Fruit fly (Drosophila melanogaster) whole organism, embryonic: Measurements from ENCODE around the gene CG43760.

Experiments used
- Aef1 ChIP-seq: fragments of 200-800 bp; sonication (Bioruptor generic); IDR thresholded peaks from 3 replicates; pipeline ENCODE4 v1.3.6; 2022; ENCODE audit warnings: missing biosample characterization, missing genetic modification characterization
- BtbVII ChIP-seq: fragments of 200-800 bp; sonication (Bioruptor generic); optimal IDR thresholded peaks from 3 replicates; lab custom pipeline; 2017; ENCODE audit warnings: missing biosample characterization, mild to moderate bottlenecking, missing genetic modification characterization
- CG11085 ChIP-seq: fragments of 200-800 bp; sonication (Bioruptor generic); IDR thresholded peaks from 2 replicates; pipeline ENCODE4 v1.3.6; 2022; ENCODE audit warnings: missing biosample characterization, missing genetic modification characterization
- CG12071 ChIP-seq: fragments of 200-800 bp; sonication (Bioruptor generic); optimal IDR thresholded peaks from 3 replicates; lab custom pipeline; 2018; ENCODE audit warnings: missing biosample characterization, mild to moderate bottlenecking, missing genetic modification characterization
- CG12104 ChIP-seq: fragments of 200-800 bp; sonication (Bioruptor generic); optimal IDR thresholded peaks from 3 replicates; lab custom pipeline; 2016; ENCODE audit warnings: missing biosample characterization, missing genetic modification characterization
- CG12769 ChIP-seq: fragments of 200-800 bp; sonication (Bioruptor generic); optimal IDR thresholded peaks from 2 replicates; lab custom pipeline; 2019; ENCODE audit warnings: missing biosample characterization, mild to moderate bottlenecking, missing genetic modification characterization, moderate library complexity
- CG13123 ChIP-seq: fragments of 200-800 bp; sonication (Bioruptor generic); optimal IDR thresholded peaks from 2 replicates; lab custom pipeline; 2016; ENCODE audit warnings: missing biosample characterization, missing genetic modification characterization
- CG14050 ChIP-seq: fragments of 200-800 bp; sonication (Bioruptor generic); IDR thresholded peaks from 3 replicates; pipeline ENCODE4 v1.3.6; 2022; ENCODE audit warnings: missing biosample characterization, missing genetic modification characterization
- CG15601 ChIP-seq: fragments of 200-800 bp; sonication (Bioruptor generic); optimal IDR thresholded peaks from 3 replicates; lab custom pipeline; 2019; ENCODE audit warnings: missing biosample characterization, mild to moderate bottlenecking, missing genetic modification characterization, moderate library complexity
- CG1647 ChIP-seq: fragments of 200-800 bp; sonication (Bioruptor generic); optimal IDR thresholded peaks from 3 replicates; lab custom pipeline; 2016; ENCODE audit warnings: missing biosample characterization, missing genetic modification characterization
- CG17912 ChIP-seq: fragments of 200-800 bp; sonication (Bioruptor generic); optimal IDR thresholded peaks from 2 replicates; lab custom pipeline; 2018; ENCODE audit warnings: missing biosample characterization, mild to moderate bottlenecking, missing genetic modification characterization
- CG18011 ChIP-seq: fragments of 200-800 bp; sonication (Bioruptor generic); optimal IDR thresholded peaks from 2 replicates; lab custom pipeline; 2017; ENCODE audit warnings: missing biosample characterization, missing genetic modification characterization, mild to moderate bottlenecking, moderate library complexity, missing genotype
- CG1832 ChIP-seq: fragments of 200-800 bp; sonication (Bioruptor generic); optimal IDR thresholded peaks from 2 replicates; lab custom pipeline; 2017; ENCODE audit warnings: missing biosample characterization, mild to moderate bottlenecking, missing genetic modification characterization, inconsistent platforms
- CG2129 ChIP-seq: fragments of 200-800 bp; sonication (Bioruptor generic); IDR thresholded peaks from 2 replicates; pipeline ENCODE4 v1.3.6; 2022; ENCODE audit warnings: missing biosample characterization, missing genetic modification characterization; ENCODE audit not compliant: partially characterized antibody
- CG30403 ChIP-seq: fragments of 200-800 bp; sonication (Bioruptor generic); optimal IDR thresholded peaks from 3 replicates; lab custom pipeline; 2016; ENCODE audit warnings: missing biosample characterization, missing genetic modification characterization
- CG31388 ChIP-seq: fragments of 200-800 bp; sonication (Bioruptor generic); optimal IDR thresholded peaks from 2 replicates; lab custom pipeline; 2016; ENCODE audit warnings: missing biosample characterization, missing genetic modification characterization
- CG3847 ChIP-seq: fragments of 200-800 bp; sonication (Bioruptor generic); IDR thresholded peaks from 2 replicates; pipeline ENCODE4 v1.3.6; 2022; ENCODE audit warnings: missing biosample characterization, missing genetic modification characterization
- CG43689 ChIP-seq: fragments of 200-800 bp; sonication (Bioruptor generic); IDR thresholded peaks from 2 replicates; pipeline ENCODE4 v1.3.6; 2022; ENCODE audit warnings: missing biosample characterization, missing genetic modification characterization
- CG5953 ChIP-seq: fragments of 200-800 bp; sonication (Bioruptor generic); IDR thresholded peaks from 2 replicates; pipeline ENCODE4 v1.3.6; 2022; ENCODE audit warnings: missing biosample characterization, missing genetic modification characterization
- CG6654 ChIP-seq: fragments of 200-800 bp; sonication (Bioruptor generic); optimal IDR thresholded peaks from 2 replicates; lab custom pipeline; 2017; ENCODE audit warnings: missing biosample characterization, mild to moderate bottlenecking, missing genetic modification characterization
- CG7928 ChIP-seq: fragments of 200-800 bp; sonication (Bioruptor generic); optimal IDR thresholded peaks from 2 replicates; lab custom pipeline; 2017; ENCODE audit warnings: missing biosample characterization, mild to moderate bottlenecking, missing genetic modification characterization
- CG8765 ChIP-seq: fragments of 200-800 bp; sonication (Bioruptor generic); IDR thresholded peaks from 2 replicates; pipeline ENCODE4 v1.3.6; 2022; ENCODE audit warnings: missing biosample characterization, missing genetic modification characterization
- CG9932 ChIP-seq: fragments of 200-800 bp; sonication (Bioruptor generic); IDR thresholded peaks from 2 replicates; pipeline ENCODE4 v1.3.6; 2022; ENCODE audit warnings: missing biosample characterization, missing genetic modification characterization
- D ChIP-seq, 2 experiments: fragments of 200-800 bp in 1 of 2; fragments of >200 bp in 1 of 2; sonication (Bioruptor generic) in 1 of 2; optimal IDR thresholded peaks; 2 replicates in 1 of 2; 3 replicates in 1 of 2; lab custom pipeline; 2017; ENCODE audit warnings: mild to moderate bottlenecking in 1 of 2, missing biosample characterization in 1 of 2, missing genetic modification characterization in 1 of 2, missing genetic modification reagents in 1 of 2
- E2f2 ChIP-seq: fragments of 200-800 bp; sonication (Bioruptor generic); IDR thresholded peaks from 2 replicates; pipeline ENCODE4 v1.3.6; 2022; ENCODE audit warnings: missing biosample characterization, missing genetic modification characterization
- H2.0 ChIP-seq: fragments of 200-800 bp; sonication (Bioruptor generic); IDR thresholded peaks from 2 replicates; pipeline ENCODE4 v1.3.6; 2022; ENCODE audit warnings: missing biosample characterization, missing genetic modification characterization
- HLH3B ChIP-seq: fragments of 200-800 bp; sonication (Bioruptor generic); IDR thresholded peaks from 2 replicates; pipeline ENCODE4 v1.3.6; 2022; ENCODE audit warnings: missing biosample characterization, missing genetic modification characterization
- Hmr ChIP-seq: fragments of 200-800 bp; sonication (Bioruptor generic); optimal IDR thresholded peaks from 3 replicates; lab custom pipeline; 2017; ENCODE audit warnings: mild to moderate bottlenecking, missing biosample characterization, missing genetic modification reagents, missing genetic modification characterization
- Neu2 ChIP-seq: fragments of 200-800 bp; sonication (Bioruptor generic); optimal IDR thresholded peaks from 3 replicates; lab custom pipeline; 2016; ENCODE audit warnings: missing biosample characterization, missing genetic modification characterization, borderline replicate concordance
- NfI ChIP-seq: fragments of 200-800 bp; sonication (Bioruptor generic); optimal IDR thresholded peaks from 3 replicates; lab custom pipeline; 2018; ENCODE audit warnings: missing biosample characterization, mild to moderate bottlenecking, missing genetic modification characterization, moderate library complexity
- Six4 ChIP-seq: fragments of 200-800 bp; sonication (Bioruptor generic); optimal IDR thresholded peaks from 2 replicates; lab custom pipeline; 2016; ENCODE audit warnings: missing biosample characterization, missing genetic modification characterization
- Xrp1 ChIP-seq: fragments of 200-800 bp; sonication (Bioruptor generic); IDR thresholded peaks from 2 replicates; pipeline ENCODE4 v1.3.6; 2022; ENCODE audit warnings: missing biosample characterization, missing genetic modification characterization
- ase ChIP-seq: fragments of 200-800 bp; sonication (Bioruptor generic); IDR thresholded peaks from 3 replicates; pipeline ENCODE4 v1.3.6; 2022; ENCODE audit warnings: missing biosample characterization, missing genetic modification characterization
- bcd ChIP-seq: fragments of 200-800 bp; sonication (Bioruptor generic); optimal IDR thresholded peaks from 2 replicates; lab custom pipeline; 2017; ENCODE audit warnings: missing biosample characterization, mild to moderate bottlenecking, missing genetic modification characterization
- bsh ChIP-seq, 2 experiments: fragments of 200-800 bp; sonication (Bioruptor generic); optimal IDR thresholded peaks; 2 replicates each; lab custom pipeline; 2017 to 2018; ENCODE audit warnings: mild to moderate bottlenecking in 2 of 2, missing biosample characterization in 2 of 2, missing genetic modification characterization in 2 of 2, moderate library complexity in 1 of 2
- cg ChIP-seq: fragments of 200-800 bp; sonication (Bioruptor generic); optimal IDR thresholded peaks from 3 replicates; lab custom pipeline; 2019; ENCODE audit warnings: missing biosample characterization, mild to moderate bottlenecking, missing genetic modification characterization, moderate library complexity
- gfzf ChIP-seq: fragments of 200-800 bp; sonication (Bioruptor generic); optimal IDR thresholded peaks from 2 replicates; lab custom pipeline; 2016; ENCODE audit warnings: missing biosample characterization, mild to moderate bottlenecking, missing genetic modification characterization, moderate library complexity
- ken ChIP-seq: fragments of 200-800 bp; sonication (Bioruptor generic); IDR thresholded peaks from 3 replicates; pipeline ENCODE4 v1.3.6; 2022; ENCODE audit warnings: missing biosample characterization, missing genetic modification characterization
- mld ChIP-seq: fragments of 200-800 bp; sonication (Bioruptor generic); IDR thresholded peaks from 3 replicates; pipeline ENCODE4 v1.3.6; 2022; ENCODE audit warnings: missing biosample characterization, missing genetic modification characterization; ENCODE audit not compliant: partially characterized antibody
- nerfin-1 ChIP-seq: fragments of 200-800 bp; sonication (Bioruptor generic); optimal IDR thresholded peaks from 3 replicates; lab custom pipeline; 2019; ENCODE audit warnings: missing biosample characterization, mild to moderate bottlenecking, missing genetic modification characterization, moderate library complexity
- nerfin-2 ChIP-seq: fragments of 200-800 bp; sonication (Bioruptor generic); IDR thresholded peaks from 2 replicates; pipeline ENCODE4 v1.3.6; 2022; ENCODE audit warnings: missing biosample characterization, missing genetic modification characterization; ENCODE audit not compliant: partially characterized antibody
- pan ChIP-seq, 4 experiments: fragments of >200 bp in 3 of 4; fragments of 200-800 bp in 1 of 4; sonication (Bioruptor generic) in 1 of 4; optimal IDR thresholded peaks in 3 of 4; IDR thresholded peaks in 1 of 4; 2 replicates each; pipeline versions ENCODE4 v1.3.6 to Lab custom; 2017 to 2022; ENCODE audit warnings: missing biosample characterization in 2 of 4, missing genetic modification characterization in 2 of 4, mixed read lengths in 1 of 4
- rib ChIP-seq: fragments of 200-800 bp; sonication (Bioruptor generic); IDR thresholded peaks from 2 replicates; pipeline ENCODE4 v1.3.6; 2022; ENCODE audit warnings: missing biosample characterization, missing genetic modification characterization
- tgo ChIP-seq: fragments of 200-800 bp; sonication (Bioruptor generic); IDR thresholded peaks from 3 replicates; pipeline ENCODE4 v1.3.6; 2022; ENCODE audit warnings: missing biosample characterization, missing genetic modification characterization
- tio ChIP-seq: fragments of 200-800 bp; sonication (Bioruptor generic); optimal IDR thresholded peaks from 2 replicates; lab custom pipeline; 2017; ENCODE audit warnings: missing biosample characterization, missing genetic modification characterization, inconsistent platforms
- trh ChIP-seq: fragments of 200-800 bp; sonication (Bioruptor generic); optimal IDR thresholded peaks from 2 replicates; lab custom pipeline; 2016; ENCODE audit warnings: missing biosample characterization, missing genetic modification characterization

Gene CG43760

DNA sequence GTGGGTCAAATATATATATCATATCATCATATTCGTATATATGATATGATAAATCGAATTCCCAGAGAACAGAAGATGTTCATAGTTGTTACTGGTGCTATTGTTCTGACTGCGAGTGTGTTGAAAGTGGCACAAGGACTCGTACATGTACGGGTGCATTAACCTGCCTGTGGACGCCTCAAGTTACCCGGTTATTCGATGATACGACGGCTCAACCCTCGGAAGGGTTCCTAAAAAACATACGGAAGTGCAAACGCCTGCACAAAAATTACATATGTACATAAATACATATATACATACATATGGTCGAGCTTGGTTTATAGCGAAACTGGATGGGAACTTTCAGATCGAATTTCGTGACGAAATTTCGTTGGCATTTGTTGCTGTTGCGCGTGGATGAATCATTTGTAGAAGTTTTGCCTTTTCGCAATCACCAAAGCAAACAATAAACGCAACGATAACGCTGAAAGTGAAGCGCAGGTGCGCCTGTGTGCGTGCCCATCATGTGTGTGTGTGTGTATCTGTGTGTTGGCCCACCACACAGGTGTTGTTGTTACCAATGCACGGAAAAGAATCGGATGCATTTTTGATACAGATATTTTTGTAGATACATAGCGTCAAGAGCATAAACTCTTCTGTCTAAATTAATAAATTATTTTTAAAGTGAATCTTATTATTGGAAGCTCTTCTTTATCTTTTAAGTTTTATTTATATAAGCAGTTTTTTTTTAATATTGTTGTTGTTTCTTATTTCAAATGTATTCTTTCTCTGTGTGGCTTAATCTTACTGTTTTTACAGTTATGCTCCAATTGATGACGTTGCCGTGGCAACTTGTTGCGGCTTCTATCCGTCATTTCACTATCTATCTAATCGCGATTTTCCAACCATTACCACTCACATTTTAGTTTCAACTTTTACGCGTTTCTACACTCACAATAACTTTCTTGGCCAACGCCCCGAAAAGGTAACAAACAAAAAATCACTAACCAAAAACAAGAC lies 14.9 kb downstream of the CG43760 start (continued):
- no peak for TF ChIP-seq trh (GFP tag; lab: Kevin White, UChicago)
- no peak for TF ChIP-seq CG12769 (tag; lab: Kevin White, UChicago)
- peak; percentile 62 for TF ChIP-seq CG12104 (GFP tag; lab: Kevin White, UChicago)
- no peak for TF ChIP-seq CG1832 (GFP tag; lab: Kevin White, UChicago)
- no peak for TF ChIP-seq gfzf (GFP tag; lab: Kevin White, UChicago)
- peak; percentile 44 for TF ChIP-seq NfI (GFP tag; lab: Kevin White, UChicago)
- peak; percentile 26 for TF ChIP-seq CG1647 (GFP tag; lab: Kevin White, UChicago)
- TF ChIP-seq CG5953 (GFP tag; lab: Robert Waterston, UW), result peak; percentile 67; the same call in 1 of the 2 replicates
- no peak for TF ChIP-seq mld (GFP tag; lab: Robert Waterston, UW)
- TF ChIP-seq tio (GFP tag; lab: Kevin White, UChicago), result no peak
- TF ChIP-seq CG6654 (GFP tag; lab: Kevin White, UChicago), result no peak
- TF ChIP-seq nerfin-1 (tag; lab: Kevin White, UChicago), result peak; percentile 58
- TF ChIP-seq CG9932 (GFP tag; lab: Robert Waterston, UW), result 0 out of 2 replicates have a peak, but pooled peaks have one; percentile 39
- TF ChIP-seq Neu2 (GFP tag; lab: Kevin White, UChicago), result no peak
- peak; percentile 58 for TF ChIP-seq CG8765 (GFP tag; lab: Robert Waterston, UW)
- no peak for TF ChIP-seq CG13123 (GFP tag; lab: Kevin White, UChicago)
- TF ChIP-seq Aef1 (GFP tag; lab: Robert Waterston, UW), result peak; percentile 87
- TF ChIP-seq E2f2 (GFP tag; lab: Robert Waterston, UW), result peak; percentile 46; the same call in 1 of the 2 replicates
- peak; percentile 72 for TF ChIP-seq CG14050 (GFP tag; lab: Robert Waterston, UW)
- no peak for TF ChIP-seq CG7928 (GFP tag; lab: Kevin White, UChicago)
- peak; percentile 87 for TF ChIP-seq tgo (GFP tag; lab: Robert Waterston, UW)
- TF ChIP-seq H2.0, result peak; percentile 72
- no peak for TF ChIP-seq CG2129
- TF ChIP-seq bsh (GFP tag; optimal IDR thresholded peaks at IDR 0.05; lab: Kevin White, UChicago), result peak; percentile 28 to 78
- peak; percentile 82 for TF ChIP-seq HLH3B (GFP tag; lab: Robert Waterston, UW)
- no peak for TF ChIP-seq nerfin-2 (GFP tag; lab: Robert Waterston, UW)
- TF ChIP-seq BtbVII, result peak; percentile 22
- peak; percentile 66 for TF ChIP-seq CG15601
- no peak for TF ChIP-seq pan (optimal IDR thresholded peaks at IDR 0.05; lab: Kevin White, UChicago)
- TF ChIP-seq pan (GFP tag; optimal IDR thresholded peaks at IDR 0.05 in 1 of 2, IDR thresholded peaks at IDR 0.05 in 1 of 2), result peak in 1 of 2 experiments; percentile 88
- TF ChIP-seq CG3847 (GFP tag; lab: Robert Waterston, UW), result peak; percentile 57
- no peak for TF ChIP-seq rib
- TF ChIP-seq CG18011 (GFP tag; lab: Kevin White, UChicago), result no peak
- TF ChIP-seq ken, result peak; percentile 72; the same call in 2 of the 3 replicates
- peak; percentile 88 for TF ChIP-seq Xrp1
- peak; percentile 71 for TF ChIP-seq bcd (GFP tag; lab: Kevin White, UChicago)
- TF ChIP-seq CG31388 (GFP tag; lab: Kevin White, UChicago), result peak; percentile 22
- TF ChIP-seq CG11085 (GFP tag; lab: Robert Waterston, UW), result no peak
- peak; percentile 49 for TF ChIP-seq Six4
- TF ChIP-seq ase, result peak; percentile 70
- TF ChIP-seq D (optimal IDR thresholded peaks at IDR 0.05; lab: Kevin White, UChicago), result no peak
- peak; percentile 72 for TF ChIP-seq D (GFP tag; optimal IDR thresholded peaks at IDR 0.05; lab: Kevin White, UChicago)
- TF ChIP-seq CG17912 (GFP tag; lab: Kevin White, UChicago), result no peak
- TF ChIP-seq CG30403 (GFP tag; lab: Kevin White, UChicago), result peak; percentile 70
- TF ChIP-seq CG12071 (GFP tag; lab: Kevin White, UChicago), result no peak
- TF ChIP-seq CG43689 (GFP tag; lab: Robert Waterston, UW), result peak; percentile 44; the same call in 1 of the 2 replicates
- TF ChIP-seq cg (GFP tag; lab: Kevin White, UChicago), result peak; percentile 59
- TF ChIP-seq Hmr (GFP tag; lab: Kevin White, UChicago), result peak; percentile 53
